Fruit fly (Drosophila melanogaster): ENCODE results near the gene CG9667.

Gene CG9667

dm6 chr3R:8122198-8122970, 3.8 kb downstream of the CG9667 start, which contains the start of gene CG7878:
CG7878 (plus strand) TSS chr3R:8122725.
- no peak for TF ChIP-seq Sin3A (optimal IDR thresholded peaks at IDR 0.05)
- TF ChIP-seq Myc (optimal IDR thresholded peaks at IDR 0.05): no peak
- no peak for TF ChIP-seq h (optimal IDR thresholded peaks at IDR 0.05)
- TF ChIP-seq psq (optimal IDR thresholded peaks at IDR 0.05): no peak
- TF ChIP-seq ttk (optimal IDR thresholded peaks at IDR 0.05): no peak
- no peak for TF ChIP-seq insv (optimal IDR thresholded peaks at IDR 0.05)

DNA sequence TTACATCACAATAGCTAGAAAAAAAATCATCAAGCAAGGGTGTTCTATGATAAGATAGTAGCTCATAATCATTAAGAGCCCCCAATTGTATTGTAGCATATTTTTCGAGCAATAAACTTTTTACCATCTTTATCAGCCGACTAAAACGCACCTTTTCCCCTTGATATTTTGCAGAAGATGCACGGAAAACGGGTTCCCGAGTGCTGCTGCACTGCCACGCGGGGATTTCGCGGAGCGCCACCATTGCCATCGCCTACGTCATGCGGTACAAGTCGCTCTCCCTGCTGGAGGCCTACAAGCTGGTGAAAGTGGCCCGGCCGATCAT, 5.9 kb downstream of the CG9667 start:
- TF ChIP-seq ttk (optimal IDR thresholded peaks at IDR 0.05): no peak
- no peak for TF ChIP-seq insv (optimal IDR thresholded peaks at IDR 0.05)
- no peak for TF ChIP-seq psq (optimal IDR thresholded peaks at IDR 0.05)
- TF ChIP-seq h (optimal IDR thresholded peaks at IDR 0.05): no peak
- TF ChIP-seq Sin3A (optimal IDR thresholded peaks at IDR 0.05): no peak

- TF ChIP-seq insv (optimal IDR thresholded peaks at IDR 0.05): no peak
These were observed 6.5 kb downstream of the CG9667 start for dm6 chr3R:8119457-8120337.

dm6 chr3R:8118781-8119456, 7.2 kb downstream of the CG9667 start:
- TF ChIP-seq ttk (optimal IDR thresholded peaks at IDR 0.05) (no peak), h (optimal IDR thresholded peaks at IDR 0.05) (no peak), Sin3A (optimal IDR thresholded peaks at IDR 0.05) (no peak), Myc (optimal IDR thresholded peaks at IDR 0.05) (no peak), psq (optimal IDR thresholded peaks at IDR 0.05) (no peak), insv (optimal IDR thresholded peaks at IDR 0.05) (no peak)

- TF ChIP-seq psq (optimal IDR thresholded peaks at IDR 0.05): no peak
- TF ChIP-seq h (optimal IDR thresholded peaks at IDR 0.05): no peak
- TF ChIP-seq insv (optimal IDR thresholded peaks at IDR 0.05): no peak
These were observed 8.1 kb downstream of the CG9667 start for dm6 chr3R:8118062-8118461.

- TF ChIP-seq Sin3A (optimal IDR thresholded peaks at IDR 0.05) (no peak), Myc (optimal IDR thresholded peaks at IDR 0.05) (no peak), ttk (optimal IDR thresholded peaks at IDR 0.05) (no peak), psq (optimal IDR thresholded peaks at IDR 0.05) (no peak), h (optimal IDR thresholded peaks at IDR 0.05) (no peak)
These were observed 10.1 kb downstream of the CG9667 start for dm6 chr3R:8115951-8116611.

DNA sequence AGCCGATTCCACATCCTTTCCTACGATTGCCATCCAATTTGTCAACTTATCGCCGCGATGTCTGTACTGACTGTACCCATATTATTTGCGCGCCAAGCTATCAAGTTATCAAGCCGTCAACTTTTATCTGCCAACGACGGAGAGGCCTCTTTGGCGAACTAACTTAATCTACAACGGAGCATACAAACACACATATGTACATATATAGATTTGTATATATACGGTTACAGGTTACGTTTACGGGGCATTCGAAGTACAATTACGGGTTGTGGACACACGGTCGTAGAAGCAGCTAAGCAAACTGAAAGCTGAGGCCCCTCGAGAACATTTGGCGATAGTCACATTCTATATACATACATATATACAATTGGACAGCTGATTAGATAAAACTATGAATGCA, 11.0 kb downstream of the CG9667 start:
- TF ChIP-seq Sin3A (optimal IDR thresholded peaks at IDR 0.05) (no peak), h (optimal IDR thresholded peaks at IDR 0.05) (no peak), psq (optimal IDR thresholded peaks at IDR 0.05) (no peak), Myc (optimal IDR thresholded peaks at IDR 0.05) (no peak), insv (optimal IDR thresholded peaks at IDR 0.05) (no peak), ttk (optimal IDR thresholded peaks at IDR 0.05) (no peak)

- no peak for TF ChIP-seq ttk (optimal IDR thresholded peaks at IDR 0.05)
- TF ChIP-seq psq (optimal IDR thresholded peaks at IDR 0.05): no peak
- no peak for TF ChIP-seq h (optimal IDR thresholded peaks at IDR 0.05)
- TF ChIP-seq Myc (optimal IDR thresholded peaks at IDR 0.05): no peak
- no peak for TF ChIP-seq insv (optimal IDR thresholded peaks at IDR 0.05)
- TF ChIP-seq Sin3A (optimal IDR thresholded peaks at IDR 0.05): no peak
These were observed 12.1 kb downstream of the CG9667 start for dm6 chr3R:8113833-8114673.

dm6 chr3R:8112880-8113832, 13.0 kb downstream of the CG9667 start:
- TF ChIP-seq Sin3A (optimal IDR thresholded peaks at IDR 0.05): no peak
- no peak for TF ChIP-seq insv (optimal IDR thresholded peaks at IDR 0.05)
- TF ChIP-seq h (optimal IDR thresholded peaks at IDR 0.05): no peak
- no peak for TF ChIP-seq psq (optimal IDR thresholded peaks at IDR 0.05)
- TF ChIP-seq ttk (optimal IDR thresholded peaks at IDR 0.05): no peak
- TF ChIP-seq Myc (optimal IDR thresholded peaks at IDR 0.05): no peak

DNA sequence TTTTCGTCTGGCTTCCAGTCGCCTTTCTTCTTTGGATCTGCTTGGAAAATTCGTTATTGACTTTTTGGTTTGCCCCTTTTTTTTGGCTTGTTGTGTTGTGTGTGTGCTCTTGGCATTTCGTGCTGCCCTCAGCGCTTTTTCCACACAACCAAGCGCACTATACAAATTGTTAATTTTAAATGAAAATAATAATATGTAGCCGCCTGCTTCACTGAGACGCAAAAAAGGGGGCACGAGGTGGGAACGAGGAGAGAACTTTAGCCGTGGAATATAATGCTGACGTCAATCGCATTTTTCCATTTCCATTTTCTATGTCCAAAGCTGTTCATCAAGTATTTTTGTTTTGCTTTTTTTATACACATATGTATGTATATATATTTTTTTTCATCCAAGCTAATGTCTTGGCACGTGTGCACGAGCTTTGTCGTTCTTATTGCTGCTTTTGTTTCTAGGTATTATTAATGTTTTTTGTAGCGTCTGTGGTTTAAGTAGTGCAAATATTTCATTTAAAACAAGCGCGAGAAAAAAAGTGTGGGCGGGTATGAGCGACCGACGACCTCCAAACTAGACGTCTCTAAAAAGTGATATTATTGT, 14.3 kb downstream of the CG9667 start:
- TF ChIP-seq Sin3A (optimal IDR thresholded peaks at IDR 0.05) (no peak), psq (optimal IDR thresholded peaks at IDR 0.05) (no peak), Myc (optimal IDR thresholded peaks at IDR 0.05) (no peak), h (optimal IDR thresholded peaks at IDR 0.05) (no peak), insv (optimal IDR thresholded peaks at IDR 0.05) (no peak), ttk (optimal IDR thresholded peaks at IDR 0.05) (no peak)

All from Kc167 (cell line).